Fruit fly (Drosophila melanogaster) whole organism, prepupa: Measurements from ENCODE around the gene pinta.

Source experiments
- CG11762 ChIP-seq: fragments of 200-800 bp; sonication (Bioruptor generic); optimal IDR thresholded peaks from 3 replicates; lab custom pipeline; 2016; ENCODE audit warnings: missing biosample characterization, missing genetic modification characterization; ENCODE audit not compliant: insufficient read depth
- CG31627 ChIP-seq: fragments of 200-800 bp; sonication (Bioruptor generic); optimal IDR thresholded peaks from 3 replicates; lab custom pipeline; 2016; ENCODE audit warnings: missing biosample characterization, missing genetic modification characterization
- CG6792 ChIP-seq: fragments of 200-800 bp; sonication (Bioruptor generic); optimal IDR thresholded peaks from 3 replicates; lab custom pipeline; 2016; ENCODE audit warnings: missing biosample characterization, missing genetic modification characterization
- CG8119 ChIP-seq: fragments of 200-800 bp; sonication (Bioruptor generic); IDR thresholded peaks from 3 replicates; pipeline ENCODE4 v1.3.6; 2022; ENCODE audit warnings: missing biosample characterization, missing genetic modification characterization
- CG9139 ChIP-seq: fragments of 200-800 bp; sonication (Bioruptor generic); optimal IDR thresholded peaks from 3 replicates; lab custom pipeline; 2017; ENCODE audit warnings: missing biosample characterization, mild to moderate bottlenecking, missing genetic modification characterization
- Hr4 ChIP-seq: fragments of 200-800 bp; sonication (Bioruptor generic); optimal IDR thresholded peaks from 3 replicates; lab custom pipeline; 2016; ENCODE audit warnings: missing biosample characterization, missing genetic modification characterization
- OdsH ChIP-seq: fragments of 200-800 bp; sonication (Bioruptor generic); optimal IDR thresholded peaks from 3 replicates; lab custom pipeline; 2016; ENCODE audit warnings: missing biosample characterization, missing genetic modification characterization
- eg ChIP-seq: fragments of 200-800 bp; sonication (Bioruptor generic); IDR thresholded peaks from 3 replicates; pipeline ENCODE4 v1.3.6; 2022; ENCODE audit warnings: missing biosample characterization, missing genetic modification characterization

DNA sequence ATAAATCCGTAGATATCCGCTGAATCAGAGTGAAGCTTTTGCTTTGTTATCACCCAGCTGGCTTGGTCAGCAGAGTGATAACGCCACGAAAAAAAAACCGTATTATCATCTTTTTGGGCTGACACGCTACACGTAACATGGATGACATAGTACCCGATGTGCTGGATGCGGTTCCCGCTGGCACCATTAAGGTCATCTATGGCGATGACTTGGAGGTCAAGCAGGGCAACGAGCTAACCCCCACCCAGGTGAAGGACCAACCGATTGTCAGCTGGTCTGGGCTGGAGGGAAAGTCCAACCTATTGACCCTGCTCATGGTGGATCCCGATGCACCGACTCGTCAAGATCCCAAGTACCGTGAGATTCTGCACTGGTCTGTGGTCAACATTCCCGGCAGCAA is 40.4 kb upstream of the pinta start:
- TF ChIP-seq CG9139 (GFP tag; lab: Kevin White, UChicago) (no peak), CG11762 (no peak), CG8119 (GFP tag; lab: Robert Waterston, UW) (no peak), CG31627 (GFP tag; lab: Kevin White, UChicago) (no peak), CG6792 (no peak), eg (no peak), OdsH (GFP tag; lab: Kevin White, UChicago) (no peak), Hr4 (GFP tag; lab: Kevin White, UChicago) (no peak)
